Worm (Caenorhabditis elegans) whole organism, young adult: ENCODE data around the gene ubh-2.
A peak's percentile ranks its signal among the peaks of the same experiment; 100 is the strongest.

Experiments used
- B0336.3 ChIP-seq: fragments of 200-800 bp; sonication (Bioruptor generic); IDR thresholded peaks from 2 replicates; pipeline ENCODE4 v1.3.6; 2022; ENCODE audit warnings: missing genetic modification characterization, missing compliant biosample characterization
- F23B12.7 ChIP-seq: sonication (generic microtip); optimal IDR thresholded peaks from 2 replicates; lab custom pipeline; 2017; ENCODE audit warnings: missing genetic modification characterization, mild to moderate bottlenecking, missing compliant biosample characterization, antibody characterized with exemption, moderate library complexity; ENCODE audit not compliant: insufficient read depth
- F37B4.10 ChIP-seq: fragments of 200-800 bp; sonication (Bioruptor generic); IDR thresholded peaks from 2 replicates; pipeline ENCODE4 v1.3.6; 2022; ENCODE audit warnings: missing genetic modification characterization, missing compliant biosample characterization
- F39B2.1 ChIP-seq: fragments of 200-800 bp; sonication (Bioruptor generic); IDR thresholded peaks from 2 replicates; pipeline ENCODE4 v1.3.6; 2022; ENCODE audit warnings: missing genetic modification reagents, missing genetic modification characterization, missing compliant biosample characterization
- F57A8.1 ChIP-seq: fragments of 200-800 bp; sonication (Bioruptor generic); optimal IDR thresholded peaks from 2 replicates; lab custom pipeline; 2018; ENCODE audit warnings: mild to moderate bottlenecking, missing genetic modification characterization, moderate library complexity, missing compliant biosample characterization
- F57C9.4 ChIP-seq: sonication (generic microtip); optimal IDR thresholded peaks from 2 replicates; lab custom pipeline; 2017; ENCODE audit warnings: mild to moderate bottlenecking, missing genetic modification characterization, missing compliant biosample characterization
- T07F8.4 ChIP-seq: sonication (generic microtip); optimal IDR thresholded peaks from 2 replicates; lab custom pipeline; 2016; ENCODE audit warnings: mild to moderate bottlenecking, missing genetic modification characterization, moderate library complexity, missing compliant biosample characterization
- T26A5.8 ChIP-seq: sonication (generic microtip); optimal IDR thresholded peaks from 2 replicates; lab custom pipeline; 2016; ENCODE audit warnings: missing genetic modification characterization, missing compliant biosample characterization
- Y79H2A.3 ChIP-seq: fragments of 200-800 bp; sonication (Bioruptor generic); conservative IDR thresholded peaks from 2 replicates; pipeline ENCODE4 v1.3.6; 2022; ENCODE audit warnings: missing genetic modification reagents, missing genetic modification characterization, missing compliant biosample characterization
- Y95B8A.8 ChIP-seq: fragments of 200-800 bp; sonication (Bioruptor generic); IDR thresholded peaks from 2 replicates; pipeline ENCODE4 v1.3.6; 2022; ENCODE audit warnings: missing genetic modification reagents, missing genetic modification characterization, missing compliant biosample characterization
- ZK185.1 ChIP-seq: sonication (generic microtip); optimal IDR thresholded peaks from 2 replicates; lab custom pipeline; 2016; ENCODE audit warnings: mild to moderate bottlenecking, missing genetic modification characterization, missing compliant biosample characterization; ENCODE audit not compliant: poor library complexity, severe bottlenecking
- akir-1 ChIP-seq: fragments of 200-800 bp; sonication (Bioruptor generic); optimal IDR thresholded peaks from 2 replicates; lab custom pipeline; 2018; ENCODE audit warnings: mild to moderate bottlenecking, missing genetic modification characterization, moderate library complexity, missing compliant biosample characterization
- attf-5 ChIP-seq: fragments of 200-800 bp; sonication (Bioruptor generic); optimal IDR thresholded peaks from 2 replicates; lab custom pipeline; 2018; ENCODE audit warnings: mild to moderate bottlenecking, missing genetic modification characterization, missing compliant biosample characterization
- bed-2 ChIP-seq: fragments of 200-800 bp; sonication (Bioruptor generic); IDR thresholded peaks from 2 replicates; pipeline ENCODE4 v1.3.6; 2022; ENCODE audit warnings: missing genetic modification reagents, missing genetic modification characterization, missing compliant biosample characterization
- ccch-3 ChIP-seq: fragments of 200-800 bp; sonication (Bioruptor generic); optimal IDR thresholded peaks from 2 replicates; lab custom pipeline; 2018; ENCODE audit warnings: mild to moderate bottlenecking, missing genetic modification characterization, missing compliant biosample characterization
- ceh-58 ChIP-seq: fragments of 200-800 bp; sonication (Bioruptor generic); IDR thresholded peaks from 2 replicates; pipeline ENCODE4 v1.3.6; 2022; ENCODE audit warnings: missing genetic modification characterization, missing compliant biosample characterization
- dpff-1 ChIP-seq: sonication (generic microtip); optimal IDR thresholded peaks from 2 replicates; lab custom pipeline; 2017; ENCODE audit warnings: mild to moderate bottlenecking, missing genetic modification characterization, missing compliant biosample characterization
- efl-1 ChIP-seq: fragments of 150-350 bp; optimal IDR thresholded peaks from 2 replicates; lab custom pipeline; 2014; ENCODE audit warnings: missing biosample characterization, missing genetic modification reagents, missing genetic modification characterization
- ekl-4 ChIP-seq: fragments of 200-800 bp; sonication (Bioruptor generic); IDR thresholded peaks from 2 replicates; pipeline ENCODE4 v1.3.6; 2022; ENCODE audit warnings: missing genetic modification reagents, missing genetic modification characterization, missing compliant biosample characterization
- hlh-26 ChIP-seq: fragments of 200-800 bp; sonication (Bioruptor generic); conservative IDR thresholded peaks from 2 replicates; pipeline ENCODE4 v1.3.6; 2022; ENCODE audit warnings: missing genetic modification reagents, missing genetic modification characterization, missing compliant biosample characterization
- lin-40 ChIP-seq: sonication (generic microtip); optimal IDR thresholded peaks from 2 replicates; lab custom pipeline; 2016; ENCODE audit warnings: missing genetic modification characterization, mild to moderate bottlenecking, missing compliant biosample characterization, missing genotype, missing genetic modification reagents
- lin-54 ChIP-seq: fragments of 200-800 bp; sonication (Bioruptor generic); optimal IDR thresholded peaks from 2 replicates; lab custom pipeline; 2018; ENCODE audit warnings: mild to moderate bottlenecking, missing genetic modification characterization, missing compliant biosample characterization
- mel-28 ChIP-seq: sonication (generic microtip); optimal IDR thresholded peaks from 2 replicates; lab custom pipeline; 2016; ENCODE audit warnings: borderline replicate concordance, mild to moderate bottlenecking, missing genetic modification characterization, missing compliant biosample characterization
- mes-4 ChIP-seq: sonication (generic microtip); optimal IDR thresholded peaks from 2 replicates; lab custom pipeline; 2016; ENCODE audit warnings: missing genotype, missing genetic modification characterization, missing compliant biosample characterization
- nfya-1 ChIP-seq: sonication (generic microtip); optimal IDR thresholded peaks from 2 replicates; lab custom pipeline; 2017; ENCODE audit warnings: antibody characterized with exemption, missing compliant biosample characterization, missing genetic modification characterization, borderline replicate concordance; ENCODE audit not compliant: insufficient read depth
- nhr-179 ChIP-seq: sonication (generic microtip); optimal IDR thresholded peaks from 2 replicates; lab custom pipeline; 2016; ENCODE audit warnings: mild to moderate bottlenecking, missing genetic modification characterization, missing compliant biosample characterization
- nhr-80 ChIP-seq: sonication (generic microtip); optimal IDR thresholded peaks from 2 replicates; lab custom pipeline; 2016; ENCODE audit warnings: missing genetic modification characterization, missing compliant biosample characterization
- pha-4 ChIP-seq: fragments of 150-350 bp; sonication (generic microtip); optimal IDR thresholded peaks from 2 replicates; lab custom pipeline; 2014; ENCODE audit warnings: missing biosample characterization, missing genetic modification reagents, missing genetic modification characterization
- rcor-1 ChIP-seq: fragments of 200-800 bp; sonication (Bioruptor generic); IDR thresholded peaks from 2 replicates; pipeline ENCODE4 v1.3.6; 2022; ENCODE audit warnings: missing genetic modification reagents, missing genetic modification characterization, missing compliant biosample characterization
- rec-8 ChIP-seq, 2 experiments: sonication (generic microtip); optimal IDR thresholded peaks; 2 replicates each; lab custom pipeline; 2016; ENCODE audit warnings: mild to moderate bottlenecking in 2 of 2, missing genetic modification characterization in 2 of 2, missing genetic modification reagents in 2 of 2, missing genotype in 2 of 2, missing biosample characterization in 1 of 2, missing compliant biosample characterization in 1 of 2, moderate library complexity in 1 of 2
- sea-2 ChIP-seq: fragments of 200-800 bp; sonication (Bioruptor generic); IDR thresholded peaks from 2 replicates; pipeline ENCODE4 v1.3.6; 2022; ENCODE audit warnings: missing genetic modification characterization, missing compliant biosample characterization
- snpc-1.1 ChIP-seq: sonication (generic microtip); optimal IDR thresholded peaks from 2 replicates; lab custom pipeline; 2017; ENCODE audit warnings: missing genetic modification characterization, mild to moderate bottlenecking, missing compliant biosample characterization, antibody characterized with exemption, moderate library complexity, missing genotype, missing genetic modification reagents; ENCODE audit not compliant: insufficient read depth
- snpc-4 ChIP-seq, 5 experiments: fragments of 150-350 bp in 1 of 5; sonication (generic microtip) in 4 of 5; optimal IDR thresholded peaks; 2 replicates each; lab custom pipeline; 2014 to 2018; ENCODE audit warnings: missing genetic modification characterization in 5 of 5, missing biosample characterization in 3 of 5, antibody characterized with exemption in 2 of 5, mild to moderate bottlenecking in 2 of 5, missing compliant biosample characterization in 2 of 5, missing genotype in 2 of 5, moderate library complexity in 2 of 5, missing genetic modification reagents in 1 of 5
- somi-1 ChIP-seq: fragments of 200-800 bp; sonication (Bioruptor generic); optimal IDR thresholded peaks from 2 replicates; lab custom pipeline; 2018; ENCODE audit warnings: mild to moderate bottlenecking, missing genetic modification characterization, missing compliant biosample characterization
- unc-62 ChIP-seq: fragments of 150-350 bp; optimal IDR thresholded peaks from 2 replicates; lab custom pipeline; 2014; ENCODE audit warnings: missing biosample characterization, missing genetic modification reagents, missing genetic modification characterization
- ztf-28 ChIP-seq: fragments of 200-800 bp; sonication (Bioruptor generic); IDR thresholded peaks from 2 replicates; pipeline ENCODE4 v1.3.6; 2022; ENCODE audit warnings: missing genetic modification reagents, missing genetic modification characterization, missing compliant biosample characterization

ubh-2 gene

ce11 chrV:6485109-6485508, 24.5 kb downstream of the ubh-2 start:
- TF ChIP-seq rcor-1 (GFP tag; lab: Robert Waterston, UW) (no peak), F37B4.10 (GFP tag; lab: Robert Waterston, UW) (no peak)

ce11 chrV:6476026-6476425, 33.6 kb downstream of the ubh-2 start:
- no peak for TF ChIP-seq ztf-28 (GFP tag; lab: Robert Waterston, UW)
- TF ChIP-seq nhr-179 = no peak
- no peak for TF ChIP-seq snpc-1.1
- TF ChIP-seq ccch-3 = no peak
- no peak for TF ChIP-seq ZK185.1 (tag; lab: Kevin White, UChicago)
- no peak for TF ChIP-seq T26A5.8 (tag; lab: Kevin White, UChicago)
- TF ChIP-seq F57A8.1 = no peak
- peak; percentile 11 for TF ChIP-seq attf-5 (GFP tag; lab: Kevin White, UChicago)
- TF ChIP-seq nhr-80 = peak; percentile 90
- TF ChIP-seq F23B12.7 (tag; lab: Kevin White, UChicago) = no peak
- TF ChIP-seq ekl-4 (GFP tag; lab: Robert Waterston, UW) = no peak
- no peak for TF ChIP-seq F57C9.4 (tag; lab: Kevin White, UChicago)
- no peak for TF ChIP-seq snpc-4 (GFP tag; optimal IDR thresholded peaks at IDR 0.05; lab: Kevin White, UChicago)
- no peak for TF ChIP-seq snpc-4 (tag; optimal IDR thresholded peaks at IDR 0.05; lab: Kevin White, UChicago)

ce11 chrV:6471208-6471607, 38.4 kb downstream of the ubh-2 start:
- TF ChIP-seq Y79H2A.3 (GFP tag; lab: Robert Waterston, UW) (no peak), akir-1 (no peak), T07F8.4 (no peak), lin-54 (no peak), ekl-4 (GFP tag; lab: Robert Waterston, UW) (no peak), nfya-1 (no peak), rec-8 (tag; optimal IDR thresholded peaks at IDR 0.05; lab: Kevin White, UChicago) (no peak), sea-2 (GFP tag; lab: Robert Waterston, UW) (no peak), lin-40 (no peak)

- TF ChIP-seq mes-4 (no peak), pha-4 (tag; lab: Kevin White, UChicago) (no peak), dpff-1 (tag; lab: Kevin White, UChicago) (no peak), efl-1 (GFP tag; lab: Kevin White, UChicago) (no peak), mel-28 (tag; lab: Kevin White, UChicago) (no peak), ceh-58 (GFP tag; lab: Robert Waterston, UW) (no peak), hlh-26 (no peak), Y95B8A.8 (GFP tag; lab: Robert Waterston, UW) (no peak), ztf-28 (GFP tag; lab: Robert Waterston, UW) (no peak), B0336.3 (GFP tag; lab: Robert Waterston, UW) (no peak), unc-62 (GFP tag; lab: Kevin White, UChicago) (no peak)
- TF ChIP-seq, all 124 proteins: peak for 0
These were observed 41.9 kb downstream of the ubh-2 start for ce11 chrV:6467676-6468075.

ce11 chrV:6464765-6465164, 44.9 kb downstream of the ubh-2 start, which contains the start of gene unc-83:
unc-83 (plus strand) TSS chrV:6465065.
- TF ChIP-seq bed-2 (GFP tag; lab: Robert Waterston, UW) = no peak
- TF ChIP-seq efl-1 (GFP tag; lab: Kevin White, UChicago) = no peak
- TF ChIP-seq F39B2.1 (GFP tag; lab: Robert Waterston, UW) = no peak
- TF ChIP-seq somi-1 (GFP tag; lab: Kevin White, UChicago) = no peak
